Fruit fly (Drosophila melanogaster) whole organism, embryonic: ENCODE data around the gene wuho.

ENCODE experiments used
- Aef1 ChIP-seq: fragments of 200-800 bp; sonication (Bioruptor generic); IDR thresholded peaks from 3 replicates; pipeline ENCODE4 v1.3.6; 2022; ENCODE audit warnings: missing biosample characterization, missing genetic modification characterization
- Bgb ChIP-seq: fragments of 200-800 bp; sonication (Bioruptor generic); IDR thresholded peaks from 2 replicates; pipeline ENCODE4 v1.3.6; 2022; ENCODE audit warnings: missing biosample characterization, missing genetic modification characterization; ENCODE audit not compliant: partially characterized antibody
- CG10654 ChIP-seq: fragments of 200-800 bp; sonication (Bioruptor generic); optimal IDR thresholded peaks from 2 replicates; lab custom pipeline; 2016; ENCODE audit warnings: missing biosample characterization, missing genetic modification characterization
- CG12769 ChIP-seq: fragments of 200-800 bp; sonication (Bioruptor generic); optimal IDR thresholded peaks from 2 replicates; lab custom pipeline; 2019; ENCODE audit warnings: missing biosample characterization, mild to moderate bottlenecking, missing genetic modification characterization, moderate library complexity
- CG12942 ChIP-seq: fragments of 200-800 bp; sonication (Bioruptor generic); optimal IDR thresholded peaks from 3 replicates; lab custom pipeline; 2016; ENCODE audit warnings: missing biosample characterization, missing genetic modification characterization
- CG13287 ChIP-seq: fragments of 200-800 bp; sonication (Bioruptor generic); IDR thresholded peaks from 2 replicates; pipeline ENCODE4 v1.3.6; 2022; ENCODE audit warnings: missing biosample characterization, missing genetic modification characterization; ENCODE audit not compliant: partially characterized antibody
- CG15269 ChIP-seq: fragments of 200-800 bp; sonication (Bioruptor generic); optimal IDR thresholded peaks from 2 replicates; lab custom pipeline; 2018; ENCODE audit warnings: missing biosample characterization, mild to moderate bottlenecking, missing genetic modification characterization, moderate library complexity
- CG1529 ChIP-seq: fragments of 200-800 bp; sonication (Bioruptor generic); optimal IDR thresholded peaks from 3 replicates; lab custom pipeline; 2018; ENCODE audit warnings: missing biosample characterization, missing genetic modification characterization
- CG17612 ChIP-seq: fragments of 200-800 bp; sonication (Bioruptor generic); IDR thresholded peaks from 2 replicates; pipeline ENCODE4 v1.3.6; 2022; ENCODE audit warnings: missing biosample characterization, missing genetic modification characterization
- CG2120 ChIP-seq: fragments of 200-800 bp; sonication (Bioruptor generic); optimal IDR thresholded peaks from 3 replicates; lab custom pipeline; 2016; ENCODE audit warnings: missing biosample characterization, missing genetic modification characterization
- CG2889 ChIP-seq: fragments of 200-800 bp; sonication (Bioruptor generic); IDR thresholded peaks from 3 replicates; pipeline ENCODE4 v1.3.6; 2022; ENCODE audit warnings: missing biosample characterization, missing genetic modification characterization
- CG30020 ChIP-seq: fragments of 200-800 bp; optimal IDR thresholded peaks from 2 replicates; lab custom pipeline; 2019; ENCODE audit warnings: missing biosample characterization, mild to moderate bottlenecking, missing genetic modification characterization, moderate library complexity
- CG5180 ChIP-seq: fragments of 200-800 bp; sonication (Bioruptor generic); optimal IDR thresholded peaks from 3 replicates; lab custom pipeline; 2017; ENCODE audit warnings: missing biosample characterization, missing genetic modification characterization, mild to moderate bottlenecking, moderate library complexity, missing genetic modification reagents
- CG6791 ChIP-seq: fragments of 200-800 bp; sonication (Bioruptor generic); IDR thresholded peaks from 3 replicates; pipeline ENCODE4 v1.3.6; 2022; ENCODE audit warnings: missing biosample characterization, missing genetic modification characterization; ENCODE audit not compliant: partially characterized antibody
- CG7357 ChIP-seq: fragments of 200-800 bp; sonication (Bioruptor generic); IDR thresholded peaks from 3 replicates; pipeline ENCODE4 v1.3.6; 2022; ENCODE audit warnings: missing biosample characterization, missing genetic modification characterization
- CG7372 ChIP-seq: fragments of 200-800 bp; sonication (Bioruptor generic); IDR thresholded peaks from 2 replicates; pipeline ENCODE4 v1.3.6; 2022; ENCODE audit warnings: missing biosample characterization, missing genetic modification characterization
- CG7556 ChIP-seq: fragments of 200-800 bp; sonication (Bioruptor generic); optimal IDR thresholded peaks from 2 replicates; lab custom pipeline; 2017; ENCODE audit warnings: missing biosample characterization, mild to moderate bottlenecking, missing genetic modification characterization
- CG7786 ChIP-seq: fragments of 200-800 bp; sonication (Bioruptor generic); optimal IDR thresholded peaks from 2 replicates; lab custom pipeline; 2016; ENCODE audit warnings: missing biosample characterization, missing genetic modification characterization
- CG8089 ChIP-seq: fragments of 200-800 bp; sonication (Bioruptor generic); optimal IDR thresholded peaks from 3 replicates; lab custom pipeline; 2016; ENCODE audit warnings: missing biosample characterization, missing genetic modification characterization
- CG8281 ChIP-seq: fragments of 200-800 bp; sonication (Bioruptor generic); optimal IDR thresholded peaks from 2 replicates; lab custom pipeline; 2018; ENCODE audit warnings: missing biosample characterization, mild to moderate bottlenecking, missing genetic modification characterization, moderate library complexity
- CG8944 ChIP-seq: fragments of 200-800 bp; sonication (Bioruptor generic); optimal IDR thresholded peaks from 3 replicates; lab custom pipeline; 2016; ENCODE audit warnings: missing biosample characterization, missing genetic modification characterization
- Dad ChIP-seq: fragments of 200-800 bp; sonication (Bioruptor generic); optimal IDR thresholded peaks from 3 replicates; lab custom pipeline; 2016; ENCODE audit warnings: missing biosample characterization, missing genetic modification characterization
- Drgx ChIP-seq: fragments of 200-800 bp; sonication (Bioruptor generic); IDR thresholded peaks from 2 replicates; pipeline ENCODE4 v1.3.6; 2022; ENCODE audit warnings: missing biosample characterization, missing genetic modification characterization
- Ets97D ChIP-seq: fragments of 200-800 bp; sonication (Bioruptor generic); optimal IDR thresholded peaks from 3 replicates; lab custom pipeline; 2016; ENCODE audit warnings: missing biosample characterization, missing genetic modification characterization
- GATAe ChIP-seq: fragments of 200-800 bp; sonication (Bioruptor generic); conservative IDR thresholded peaks from 2 replicates; pipeline ENCODE4 v1.3.6; 2022; ENCODE audit warnings: missing biosample characterization, missing genetic modification characterization
- Gug ChIP-seq: fragments of 200-800 bp; sonication (Bioruptor generic); IDR thresholded peaks from 4 replicates; pipeline ENCODE4 v1.3.6; 2022; ENCODE audit warnings: missing biosample characterization, missing genetic modification characterization
- H2.0 ChIP-seq: fragments of 200-800 bp; sonication (Bioruptor generic); IDR thresholded peaks from 2 replicates; pipeline ENCODE4 v1.3.6; 2022; ENCODE audit warnings: missing biosample characterization, missing genetic modification characterization
- Hr51 ChIP-seq, 2 experiments: fragments of 200-800 bp; sonication (Bioruptor generic); optimal IDR thresholded peaks; 2 replicates in 1 of 2; 3 replicates in 1 of 2; lab custom pipeline; 2016 to 2018; ENCODE audit warnings: missing biosample characterization in 2 of 2, missing genetic modification characterization in 2 of 2, mild to moderate bottlenecking in 1 of 2, moderate library complexity in 1 of 2
- Hr78 ChIP-seq, 2 experiments: fragments of 200-800 bp in 1 of 2; fragments of >200 bp in 1 of 2; sonication (Bioruptor generic) in 1 of 2; optimal IDR thresholded peaks; 2 replicates each; lab custom pipeline; 2017 to 2019; ENCODE audit warnings: missing biosample characterization in 2 of 2, missing genetic modification characterization in 2 of 2, mild to moderate bottlenecking in 1 of 2, moderate library complexity in 1 of 2
- MBD-R2 ChIP-seq: fragments of 200-800 bp; sonication (Bioruptor generic); IDR thresholded peaks from 2 replicates; pipeline ENCODE4 v1.3.6; 2022; ENCODE audit warnings: missing biosample characterization, missing genetic modification characterization
- Mad ChIP-seq: fragments of 200-800 bp; sonication (Bioruptor generic); optimal IDR thresholded peaks from 2 replicates; lab custom pipeline; 2016; ENCODE audit warnings: missing biosample characterization, missing genetic modification characterization
- Mrtf ChIP-seq: fragments of 200-800 bp; sonication (Bioruptor generic); IDR thresholded peaks from 3 replicates; pipeline ENCODE4 v1.3.6; 2022; ENCODE audit warnings: missing biosample characterization, missing genetic modification characterization
- PHDP ChIP-seq: fragments of 200-800 bp; sonication (Bioruptor generic); optimal IDR thresholded peaks from 3 replicates; lab custom pipeline; 2018; ENCODE audit warnings: missing biosample characterization, mild to moderate bottlenecking, missing genetic modification characterization, moderate library complexity
- amos ChIP-seq: fragments of 200-800 bp; sonication (Bioruptor generic); IDR thresholded peaks from 2 replicates; pipeline ENCODE4 v1.3.6; 2022; ENCODE audit warnings: missing biosample characterization, missing genetic modification characterization; ENCODE audit not compliant: partially characterized antibody
- bigmax ChIP-seq: fragments of 200-800 bp; sonication (Bioruptor generic); optimal IDR thresholded peaks from 2 replicates; lab custom pipeline; 2018; ENCODE audit warnings: missing biosample characterization, mild to moderate bottlenecking, missing genetic modification characterization
- chm ChIP-seq: fragments of 200-800 bp; sonication (Bioruptor generic); IDR thresholded peaks from 2 replicates; pipeline ENCODE4 v1.3.6; 2022; ENCODE audit warnings: missing biosample characterization, missing genetic modification characterization
- ci ChIP-seq: fragments of 200-800 bp; sonication (Bioruptor generic); IDR thresholded peaks from 3 replicates; pipeline ENCODE4 v1.3.6; 2022; ENCODE audit warnings: missing biosample characterization, missing genetic modification characterization
- cwo ChIP-seq: fragments of 200-800 bp; sonication (Bioruptor generic); optimal IDR thresholded peaks from 3 replicates; lab custom pipeline; 2017; ENCODE audit warnings: missing biosample characterization, missing genetic modification characterization, mild to moderate bottlenecking, moderate library complexity, missing genetic modification reagents
- dysf ChIP-seq: fragments of 200-800 bp; sonication (Bioruptor generic); IDR thresholded peaks from 3 replicates; pipeline ENCODE4 v1.3.6; 2022; ENCODE audit warnings: missing biosample characterization, missing genetic modification characterization
- fd3F ChIP-seq: fragments of 200-800 bp; sonication (Bioruptor generic); optimal IDR thresholded peaks from 2 replicates; lab custom pipeline; 2018; ENCODE audit warnings: missing biosample characterization, mild to moderate bottlenecking, missing genetic modification characterization, moderate library complexity
- jumu ChIP-seq: fragments of 200-800 bp; sonication (Bioruptor generic); optimal IDR thresholded peaks from 3 replicates; lab custom pipeline; 2016; ENCODE audit warnings: missing biosample characterization, missing genetic modification characterization
- lmd ChIP-seq: fragments of 200-800 bp; sonication (Bioruptor generic); IDR thresholded peaks from 2 replicates; pipeline ENCODE4 v1.3.6; 2022; ENCODE audit warnings: missing biosample characterization, missing genetic modification characterization
- mirr ChIP-seq: fragments of 200-800 bp; sonication (Bioruptor generic); optimal IDR thresholded peaks from 3 replicates; lab custom pipeline; 2018; ENCODE audit warnings: missing biosample characterization, mild to moderate bottlenecking, missing genetic modification characterization
- pho ChIP-seq: fragments of 200-800 bp; sonication (Bioruptor generic); optimal IDR thresholded peaks from 2 replicates; lab custom pipeline; 2016; ENCODE audit warnings: missing biosample characterization, missing genetic modification characterization
- pum ChIP-seq: fragments of 200-800 bp; sonication (Bioruptor generic); optimal IDR thresholded peaks from 2 replicates; lab custom pipeline; 2016; ENCODE audit warnings: missing biosample characterization, missing genetic modification characterization
- sens ChIP-seq: fragments of 200-800 bp; sonication (Bioruptor generic); peaks from one replicate; lab custom pipeline; 2016; ENCODE audit warnings: missing biosample characterization, missing genetic modification characterization
- slbo ChIP-seq: fragments of 200-800 bp; sonication (Bioruptor generic); IDR thresholded peaks from 2 replicates; pipeline ENCODE4 v1.3.6; 2022; ENCODE audit warnings: missing biosample characterization, missing genetic modification characterization
- tin ChIP-seq: fragments of 200-800 bp; sonication (Bioruptor generic); optimal IDR thresholded peaks from 3 replicates; lab custom pipeline; 2016; ENCODE audit warnings: missing biosample characterization, missing genetic modification characterization
- ttk ChIP-seq: fragments of 200-800 bp; sonication (Bioruptor generic); IDR thresholded peaks from 2 replicates; pipeline ENCODE4 v2.1.2; 2022; ENCODE audit warnings: missing biosample characterization, missing genetic modification characterization
- unc-4 ChIP-seq: fragments of 200-800 bp; sonication (Bioruptor generic); IDR thresholded peaks from 2 replicates; pipeline ENCODE4 v1.3.6; 2022; ENCODE audit warnings: missing biosample characterization, missing genetic modification characterization; ENCODE audit not compliant: partially characterized antibody

wuho gene

dm6 chrX:6316858-6317474 lies 29.1 kb downstream of the wuho start (continued):
- no peak for TF ChIP-seq Bgb (GFP tag; lab: Robert Waterston, UW)
- peak; percentile 60 for TF ChIP-seq CG7372 (GFP tag; lab: Robert Waterston, UW)
- TF ChIP-seq cwo (GFP tag; lab: Kevin White, UChicago) = peak; percentile 73
- no peak for TF ChIP-seq unc-4 (GFP tag; lab: Robert Waterston, UW)
- TF ChIP-seq jumu = peak; percentile 20
- TF ChIP-seq Mad (GFP tag; lab: Kevin White, UChicago) = no peak
- no peak for TF ChIP-seq Dad (GFP tag; lab: Kevin White, UChicago)
- TF ChIP-seq Hr51 (GFP tag; optimal IDR thresholded peaks at IDR 0.05; lab: Kevin White, UChicago) = peak; percentile 39 to 74
- no peak for TF ChIP-seq CG12942 (GFP tag; lab: Kevin White, UChicago)
- no peak for TF ChIP-seq Ets97D (GFP tag; lab: Kevin White, UChicago)
- TF ChIP-seq H2.0 (GFP tag; lab: Robert Waterston, UW) = peak; percentile 33; the same call in 1 of the 2 replicates
- peak; percentile 67 for TF ChIP-seq PHDP
- 0 out of 3 replicates have a peak, but pooled peaks have one; percentile 38 for TF ChIP-seq CG7357 (GFP tag; lab: Robert Waterston, UW)
- peak; percentile 49; the same call in 2 of the 4 replicates for TF ChIP-seq Gug
- peak; percentile 40; the same call in 1 of the 2 replicates for TF ChIP-seq MBD-R2 (GFP tag; lab: Robert Waterston, UW)
- peak; percentile 70 for TF ChIP-seq lmd (GFP tag; lab: Robert Waterston, UW)
- no peak for TF ChIP-seq CG6791 (GFP tag; lab: Robert Waterston, UW)
- peak; percentile 58; the same call in 1 of the 3 replicates for TF ChIP-seq CG2889 (GFP tag; lab: Robert Waterston, UW)
- TF ChIP-seq dysf (GFP tag; lab: Robert Waterston, UW) = peak; percentile 82
- peak; percentile 78 for TF ChIP-seq CG15269 (tag; lab: Kevin White, UChicago)
- TF ChIP-seq CG2120 = peak; percentile 83
- TF ChIP-seq pum (GFP tag; lab: Kevin White, UChicago) = no peak
- TF ChIP-seq amos (GFP tag; lab: Robert Waterston, UW) = no peak
- TF ChIP-seq ci (GFP tag; lab: Robert Waterston, UW) = peak; percentile 79
- TF ChIP-seq CG10654 (GFP tag; lab: Kevin White, UChicago) = peak; percentile 13
- TF ChIP-seq CG8281 (tag; lab: Kevin White, UChicago) = no peak
- peak; percentile 85 for TF ChIP-seq CG7556 (GFP tag; lab: Kevin White, UChicago)
- peak; percentile 35 for TF ChIP-seq CG7786 (GFP tag; lab: Kevin White, UChicago)
- TF ChIP-seq Hr78 (GFP tag; optimal IDR thresholded peaks at IDR 0.05; lab: Kevin White, UChicago) = no peak
- TF ChIP-seq mirr (GFP tag; lab: Kevin White, UChicago) = peak; percentile 39
- TF ChIP-seq pho (GFP tag; lab: Kevin White, UChicago) = peak; percentile 47
- no peak for TF ChIP-seq CG13287
- TF ChIP-seq CG30020 (tag; lab: Kevin White, UChicago) = no peak
- TF ChIP-seq fd3F (GFP tag; lab: Kevin White, UChicago) = peak; percentile 60
- peak; percentile 0 for TF ChIP-seq CG1529 (GFP tag; lab: Kevin White, UChicago)
- peak; percentile 8 for TF ChIP-seq CG8089 (GFP tag; lab: Kevin White, UChicago)
- peak; percentile 23 for TF ChIP-seq CG5180 (GFP tag; lab: Kevin White, UChicago)
- TF ChIP-seq bigmax = no peak
- TF ChIP-seq sens (GFP tag; lab: Kevin White, UChicago) = peak; percentile 79
- TF ChIP-seq CG12769 (tag; lab: Kevin White, UChicago) = peak; percentile 83
- TF ChIP-seq Mrtf (GFP tag; lab: Robert Waterston, UW) = peak; percentile 72
- TF ChIP-seq CG17612 (GFP tag; lab: Robert Waterston, UW) = no peak
- peak; percentile 42 for TF ChIP-seq tin (GFP tag; lab: Kevin White, UChicago)
- TF ChIP-seq chm (GFP tag; lab: Robert Waterston, UW) = peak; percentile 66; the same call in 1 of the 2 replicates
- no peak; the same call in 1 of the 2 replicates for TF ChIP-seq GATAe (GFP tag; lab: Robert Waterston, UW)
- peak; percentile 85 for TF ChIP-seq slbo (GFP tag; lab: Robert Waterston, UW)
- peak; percentile 42; the same call in 1 of the 2 replicates for TF ChIP-seq Drgx
- TF ChIP-seq CG8944 = peak; percentile 36
- peak; percentile 62; the same call in 1 of the 2 replicates for TF ChIP-seq ttk (GFP tag; lab: Robert Waterston, UW)
- peak; percentile 62 for TF ChIP-seq Aef1
